Worm (Caenorhabditis elegans): ENCODE data around the gene C26H9A.3.

DNA sequence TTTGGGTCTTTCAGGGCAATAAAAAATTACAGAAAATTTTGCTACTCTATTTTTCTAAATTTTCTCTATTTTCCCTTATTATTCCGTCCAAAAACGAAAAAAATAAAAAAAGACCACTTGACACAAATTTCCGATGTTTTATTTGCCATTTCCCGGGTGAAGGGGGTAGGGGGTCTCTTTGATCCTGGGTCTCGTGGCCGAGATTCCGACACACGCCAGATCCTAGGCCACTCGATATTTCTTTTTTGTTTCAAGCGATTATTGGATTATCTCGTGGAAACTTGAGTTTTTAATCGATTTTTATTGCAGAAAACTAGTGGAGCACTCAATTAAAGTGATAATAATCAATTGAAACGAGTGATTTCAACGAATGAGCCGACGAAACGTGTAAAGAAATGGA is 13.9 kb upstream of the C26H9A.3 start, which contains the start of the genes wdfy-3 and C26H9A.4:
- no peak for TF ChIP-seq him-1 (tag; optimal IDR thresholded peaks at IDR 0.05)
- TF ChIP-seq dao-5 (tag; optimal IDR thresholded peaks at IDR 0.05) = no peak
- no peak for TF ChIP-seq W03F9.2 (tag; optimal IDR thresholded peaks at IDR 0.05)

Measured in whole organism, L4/young adult.